Worm (Caenorhabditis elegans) whole organism, L4 larva: ENCODE data around the gene Y32G9A.2.

Experiments
- F37D6.2 ChIP-seq: sonication (generic microtip); optimal IDR thresholded peaks from 2 replicates; lab custom pipeline; 2016; ENCODE audit warnings: mild to moderate bottlenecking, missing genetic modification characterization, missing compliant biosample characterization
- F44E2.7 ChIP-seq: fragments of 200-800 bp; sonication (Bioruptor generic); IDR thresholded peaks from 2 replicates; pipeline ENCODE4 v2.1.2; 2022; ENCODE audit warnings: missing genetic modification characterization, missing compliant biosample characterization
- Y75B8A.6 ChIP-seq: fragments of 200-800 bp; sonication (Bioruptor generic); IDR thresholded peaks from 2 replicates; pipeline ENCODE4 v1.3.6; 2022; ENCODE audit warnings: missing genetic modification reagents, missing genetic modification characterization, missing compliant biosample characterization
- aha-1 ChIP-seq: fragments of 150-350 bp; peaks from one replicate; lab custom pipeline; 2014; ENCODE audit warnings: missing biosample characterization, missing genetic modification characterization
- aly-2 ChIP-seq: sonication (generic microtip); optimal IDR thresholded peaks from 2 replicates; lab custom pipeline; 2018; ENCODE audit warnings: missing biosample characterization, missing genetic modification characterization
- arid-1 ChIP-seq: fragments of 200-800 bp; sonication (Bioruptor generic); conservative IDR thresholded peaks from 2 replicates; pipeline ENCODE4 v1.3.6; 2022; ENCODE audit warnings: missing genetic modification reagents, missing genetic modification characterization, missing compliant biosample characterization
- ceh-20 ChIP-seq: fragments of 200-800 bp; sonication (Bioruptor generic); IDR thresholded peaks from 2 replicates; pipeline ENCODE4 v1.3.6; 2022; ENCODE audit warnings: missing genetic modification reagents, missing genetic modification characterization, missing compliant biosample characterization
- ceh-44 ChIP-seq: fragments of 200-800 bp; sonication (Bioruptor generic); IDR thresholded peaks from 2 replicates; pipeline ENCODE4 v1.3.6; 2022; ENCODE audit warnings: missing genetic modification reagents, missing genetic modification characterization, missing compliant biosample characterization
- ceh-62 ChIP-seq: sonication (generic microtip); optimal IDR thresholded peaks from 2 replicates; lab custom pipeline; 2017; ENCODE audit warnings: missing biosample characterization, missing genetic modification characterization
- ceh-82 ChIP-seq: sonication (generic microtip); optimal IDR thresholded peaks from 2 replicates; lab custom pipeline; 2017; ENCODE audit warnings: missing biosample characterization, missing genetic modification characterization
- cey-2 ChIP-seq: sonication (generic microtip); optimal IDR thresholded peaks from 3 replicates; lab custom pipeline; 2017; ENCODE audit warnings: missing genetic modification characterization, mild to moderate bottlenecking, missing compliant biosample characterization, antibody characterized with exemption, borderline replicate concordance; ENCODE audit not compliant: insufficient read depth
- ctbp-1 ChIP-seq: fragments of 200-800 bp; sonication (Bioruptor generic); IDR thresholded peaks from 2 replicates; pipeline ENCODE4 v1.3.6; 2022; ENCODE audit warnings: missing genetic modification reagents, missing genetic modification characterization, missing compliant biosample characterization
- daf-19 ChIP-seq: fragments of 200-800 bp; sonication (Bioruptor generic); conservative IDR thresholded peaks from 2 replicates; pipeline ENCODE4 v1.3.6; 2022; ENCODE audit warnings: missing genetic modification characterization, missing compliant biosample characterization
- dmd-6 ChIP-seq: fragments of 200-800 bp; sonication (Bioruptor generic); IDR thresholded peaks from 2 replicates; pipeline ENCODE4 v1.3.6; 2022; ENCODE audit warnings: missing genetic modification reagents, missing genetic modification characterization, missing compliant biosample characterization
- dmd-9 ChIP-seq: fragments of 200-800 bp; sonication (Bioruptor generic); IDR thresholded peaks from 2 replicates; pipeline ENCODE4 v1.3.6; 2022; ENCODE audit warnings: missing genetic modification reagents, missing genetic modification characterization, missing compliant biosample characterization
- duxl-1 ChIP-seq: sonication (generic microtip); optimal IDR thresholded peaks from 2 replicates; lab custom pipeline; 2016; ENCODE audit warnings: mild to moderate bottlenecking, missing genetic modification characterization, moderate library complexity, missing compliant biosample characterization; ENCODE audit not compliant: poor library complexity
- egl-43 ChIP-seq: fragments of 200-800 bp; sonication (Bioruptor generic); IDR thresholded peaks from 2 replicates; pipeline ENCODE4 v1.3.6; 2022; ENCODE audit warnings: missing genetic modification reagents, missing genetic modification characterization, missing compliant biosample characterization
- fkh-10 ChIP-seq: fragments of 150-350 bp; optimal IDR thresholded peaks from 2 replicates; lab custom pipeline; 2014; ENCODE audit warnings: missing biosample characterization, missing genetic modification reagents, missing genetic modification characterization
- hlh-30 ChIP-seq: sonication (generic microtip); optimal IDR thresholded peaks from 2 replicates; lab custom pipeline; 2017; ENCODE audit warnings: antibody characterized with exemption, mild to moderate bottlenecking, missing genetic modification characterization, missing compliant biosample characterization; ENCODE audit not compliant: insufficient read depth
- hmg-1.1 ChIP-seq: fragments of 200-800 bp; sonication (Bioruptor generic); IDR thresholded peaks from 2 replicates; pipeline ENCODE4 v1.3.6; 2022; ENCODE audit warnings: missing genetic modification reagents, missing genetic modification characterization, missing compliant biosample characterization
- jun-1 ChIP-seq: fragments of 150-350 bp; optimal IDR thresholded peaks from 2 replicates; lab custom pipeline; 2014; ENCODE audit warnings: missing biosample characterization, missing genetic modification reagents, missing genetic modification characterization
- lim-7 ChIP-seq: fragments of 200-800 bp; sonication (Bioruptor generic); IDR thresholded peaks from 2 replicates; pipeline ENCODE4 v1.3.6; 2022; ENCODE audit warnings: missing genetic modification characterization, missing compliant biosample characterization
- lin-13 ChIP-seq: fragments of 150-350 bp; optimal IDR thresholded peaks from 2 replicates; lab custom pipeline; 2014; ENCODE audit warnings: missing biosample characterization, missing genetic modification reagents, missing genetic modification characterization
- lin-38 ChIP-seq: fragments of 200-800 bp; sonication (Bioruptor generic); IDR thresholded peaks from 2 replicates; pipeline ENCODE4 v1.3.6; 2022; ENCODE audit warnings: missing genetic modification reagents, missing genetic modification characterization, missing compliant biosample characterization
- madf-5 ChIP-seq, 2 experiments: fragments of 200-800 bp; sonication (Bioruptor generic); IDR thresholded peaks; 2 replicates each; pipeline ENCODE4 v1.3.6; 2022; ENCODE audit warnings: missing compliant biosample characterization in 2 of 2, missing genetic modification characterization in 2 of 2
- madf-9 ChIP-seq: fragments of 200-800 bp; sonication (Bioruptor generic); conservative IDR thresholded peaks from 2 replicates; pipeline ENCODE4 v1.3.6; 2022; ENCODE audit warnings: missing genetic modification reagents, missing genetic modification characterization, missing compliant biosample characterization
- mdt-29 ChIP-seq: fragments of 200-800 bp; sonication (Bioruptor generic); IDR thresholded peaks from 2 replicates; pipeline ENCODE4 v1.3.6; 2022; ENCODE audit warnings: missing genetic modification reagents, missing genetic modification characterization, missing compliant biosample characterization
- nhr-102 ChIP-seq: sonication (generic microtip); optimal IDR thresholded peaks from 2 replicates; lab custom pipeline; 2016; ENCODE audit warnings: mild to moderate bottlenecking, missing genetic modification characterization, moderate library complexity, missing compliant biosample characterization
- nhr-111 ChIP-seq: fragments of 200-800 bp; sonication (Bioruptor generic); optimal IDR thresholded peaks from 2 replicates; lab custom pipeline; 2018; ENCODE audit warnings: mild to moderate bottlenecking, missing genetic modification characterization, missing compliant biosample characterization
- nhr-28 ChIP-seq: fragments of 150-350 bp; optimal IDR thresholded peaks from 2 replicates; lab custom pipeline; 2014; ENCODE audit warnings: missing biosample characterization, missing genetic modification characterization
- nhr-41 ChIP-seq: fragments of 200-800 bp; sonication (Bioruptor generic); IDR thresholded peaks from 2 replicates; pipeline ENCODE4 v1.3.6; 2022; ENCODE audit warnings: missing genetic modification reagents, missing genetic modification characterization, missing compliant biosample characterization
- nhr-42 ChIP-seq: fragments of 200-800 bp; sonication (Bioruptor generic); IDR thresholded peaks from 2 replicates; pipeline ENCODE4 v1.3.6; 2022; ENCODE audit warnings: missing genetic modification characterization, missing compliant biosample characterization
- nhr-48 ChIP-seq: sonication (generic microtip); optimal IDR thresholded peaks from 2 replicates; lab custom pipeline; 2016; ENCODE audit warnings: mild to moderate bottlenecking, missing genetic modification characterization, missing compliant biosample characterization
- nhr-6 ChIP-seq: fragments of 150-350 bp; optimal IDR thresholded peaks from 2 replicates; lab custom pipeline; 2014; ENCODE audit warnings: missing biosample characterization, missing genetic modification characterization
- nhr-76 ChIP-seq: fragments of 150-350 bp; optimal IDR thresholded peaks from 2 replicates; lab custom pipeline; 2014; ENCODE audit warnings: missing biosample characterization, missing genetic modification characterization
- php-3 ChIP-seq: fragments of 200-800 bp; sonication (Bioruptor generic); IDR thresholded peaks from 2 replicates; pipeline ENCODE4 v1.3.6; 2022; ENCODE audit warnings: missing genetic modification reagents, missing genetic modification characterization, missing compliant biosample characterization
- pqm-1 ChIP-seq: sonication (generic microtip); optimal IDR thresholded peaks from 2 replicates; lab custom pipeline; 2017; ENCODE audit warnings: missing biosample characterization, missing genetic modification characterization
- sdz-12 ChIP-seq: fragments of 200-800 bp; sonication (Bioruptor generic); optimal IDR thresholded peaks from 2 replicates; lab custom pipeline; 2018; ENCODE audit warnings: mild to moderate bottlenecking, missing genetic modification characterization, missing compliant biosample characterization
- skn-1 ChIP-seq: fragments of 150-350 bp; optimal IDR thresholded peaks from 2 replicates; lab custom pipeline; 2014; ENCODE audit warnings: missing biosample characterization, missing genetic modification characterization
- snpc-4 ChIP-seq: fragments of 150-350 bp; optimal IDR thresholded peaks from 2 replicates; lab custom pipeline; 2014; ENCODE audit warnings: missing biosample characterization, missing genetic modification characterization
- spr-1 ChIP-seq: sonication (generic microtip); optimal IDR thresholded peaks from 2 replicates; lab custom pipeline; 2016; ENCODE audit warnings: mild to moderate bottlenecking, missing genetic modification characterization, missing compliant biosample characterization
- tag-97 ChIP-seq: fragments of 200-800 bp; sonication (Bioruptor generic); IDR thresholded peaks from 2 replicates; pipeline ENCODE4 v1.3.6; 2022; ENCODE audit warnings: missing genetic modification characterization, missing compliant biosample characterization
- tra-1 ChIP-seq: fragments of 200-800 bp; sonication (Bioruptor generic); IDR thresholded peaks from 2 replicates; pipeline ENCODE4 v1.3.6; 2022; ENCODE audit warnings: missing genetic modification reagents, missing genetic modification characterization, missing compliant biosample characterization
- unc-130 ChIP-seq: sonication (generic microtip); optimal IDR thresholded peaks from 2 replicates; lab custom pipeline; 2016; ENCODE audit warnings: missing genetic modification reagents, missing genetic modification characterization, missing compliant biosample characterization
- unc-39 ChIP-seq: sonication (generic microtip); optimal IDR thresholded peaks from 2 replicates; lab custom pipeline; 2017; ENCODE audit warnings: missing biosample characterization, missing genetic modification characterization
- vab-7 ChIP-seq: fragments of 200-800 bp; sonication (Bioruptor generic); IDR thresholded peaks from 2 replicates; pipeline ENCODE4 v1.3.6; 2022; ENCODE audit warnings: missing genetic modification reagents, missing genetic modification characterization, missing compliant biosample characterization
- zag-1 ChIP-seq: fragments of 150-350 bp; optimal IDR thresholded peaks from 2 replicates; lab custom pipeline; 2014; ENCODE audit warnings: missing biosample characterization, missing genetic modification characterization
- zfp-2 ChIP-seq: sonication (generic microtip); optimal IDR thresholded peaks from 2 replicates; lab custom pipeline; 2016; ENCODE audit warnings: mild to moderate bottlenecking, missing genetic modification characterization, missing compliant biosample characterization
- zfp-3 ChIP-seq: fragments of 200-800 bp; sonication (Bioruptor generic); conservative IDR thresholded peaks from 2 replicates; pipeline ENCODE4 v1.3.6; 2022; ENCODE audit warnings: missing genetic modification reagents, missing genetic modification characterization, missing compliant biosample characterization
- ztf-11 ChIP-seq: fragments of 150-350 bp; optimal IDR thresholded peaks from 2 replicates; lab custom pipeline; 2014; ENCODE audit warnings: missing biosample characterization, missing genetic modification characterization

Gene Y32G9A.2

ce11 chrV:1940472-1941221 lies 22.3 kb downstream of the Y32G9A.2 start:
- TF ChIP-seq hlh-30 (tag; lab: Kevin White, UChicago) (no peak), dmd-6 (GFP tag; lab: Robert Waterston, UW) (no peak), lin-38 (GFP tag; lab: Robert Waterston, UW) (no peak), aly-2 (no peak), nhr-48 (tag; lab: Kevin White, UChicago) (no peak), aha-1 (peak; percentile 81), madf-5 (GFP tag; IDR thresholded peaks at IDR 0.05; lab: Robert Waterston, UW) (no peak), tra-1 (GFP tag; lab: Robert Waterston, UW) (no peak), fkh-10 (peak; percentile 63)
- TF ChIP-seq, all 104 proteins: peak for 2

ce11 chrV:1943465-1943864 lies 25.2 kb downstream of the Y32G9A.2 start:
- TF ChIP-seq lim-7, result no peak
- no peak for TF ChIP-seq ztf-11 (tag; lab: Kevin White, UChicago)
- TF ChIP-seq daf-19 (GFP tag; lab: Robert Waterston, UW), result no peak
- TF ChIP-seq php-3 (GFP tag; lab: Robert Waterston, UW), result no peak
- peak; percentile 11 for TF ChIP-seq hlh-30 (tag; lab: Kevin White, UChicago)
- peak; percentile 50 for TF ChIP-seq F37D6.2 (tag; lab: Kevin White, UChicago)
- TF ChIP-seq egl-43 (GFP tag; lab: Robert Waterston, UW), result no peak
- no peak for TF ChIP-seq jun-1 (tag; lab: Kevin White, UChicago)
- no peak for TF ChIP-seq vab-7
- TF ChIP-seq ceh-44 (GFP tag; lab: Robert Waterston, UW), result no peak
- TF ChIP-seq nhr-41, result no peak
- TF ChIP-seq F44E2.7 (GFP tag; lab: Robert Waterston, UW), result no peak
- TF ChIP-seq nhr-28, result no peak
- TF ChIP-seq nhr-42, result no peak
- no peak for TF ChIP-seq zfp-2 (tag; lab: Kevin White, UChicago)
- TF ChIP-seq zfp-3 (GFP tag; lab: Robert Waterston, UW), result no peak
- TF ChIP-seq hmg-1.1, result peak; percentile 52
- no peak for TF ChIP-seq zag-1 (tag; lab: Kevin White, UChicago)
- TF ChIP-seq ceh-20 (GFP tag; lab: Robert Waterston, UW), result no peak
- no peak for TF ChIP-seq nhr-76
- TF ChIP-seq ctbp-1 (GFP tag; lab: Robert Waterston, UW), result peak; percentile 78
- no peak for TF ChIP-seq unc-130 (GFP tag; lab: Kevin White, UChicago)
- TF ChIP-seq cey-2 (tag; lab: Kevin White, UChicago), result no peak
- TF ChIP-seq nhr-6, result no peak
- no peak for TF ChIP-seq skn-1
- no peak for TF ChIP-seq nhr-111 (GFP tag; lab: Kevin White, UChicago)
- no peak for TF ChIP-seq ceh-62
- TF ChIP-seq Y75B8A.6 (GFP tag; lab: Robert Waterston, UW), result no peak
- TF ChIP-seq sdz-12 (GFP tag; lab: Kevin White, UChicago), result no peak
- TF ChIP-seq lin-13 (GFP tag; lab: Kevin White, UChicago), result no peak
- no peak for TF ChIP-seq tag-97 (GFP tag; lab: Robert Waterston, UW)
- no peak for TF ChIP-seq nhr-102 (tag; lab: Kevin White, UChicago)
- no peak for TF ChIP-seq dmd-9 (GFP tag; lab: Robert Waterston, UW)
- no peak for TF ChIP-seq madf-9 (GFP tag; lab: Robert Waterston, UW)
- no peak for TF ChIP-seq arid-1 (GFP tag; lab: Robert Waterston, UW)
- no peak for TF ChIP-seq snpc-4 (tag; lab: Kevin White, UChicago)
- no peak for TF ChIP-seq spr-1
- no peak for TF ChIP-seq mdt-29 (GFP tag; lab: Robert Waterston, UW)
- TF ChIP-seq madf-5 (GFP tag; IDR thresholded peaks at IDR 0.05; lab: Robert Waterston, UW), result no peak
- TF ChIP-seq pqm-1 (tag; lab: Kevin White, UChicago), result no peak
- TF ChIP-seq duxl-1 (tag; lab: Kevin White, UChicago), result no peak
- TF ChIP-seq unc-39, result no peak
- no peak for TF ChIP-seq ceh-82 (tag; lab: Kevin White, UChicago)
